Worm (Caenorhabditis elegans): ENCODE measurements around the gene Y25C1A.2.

DNA sequence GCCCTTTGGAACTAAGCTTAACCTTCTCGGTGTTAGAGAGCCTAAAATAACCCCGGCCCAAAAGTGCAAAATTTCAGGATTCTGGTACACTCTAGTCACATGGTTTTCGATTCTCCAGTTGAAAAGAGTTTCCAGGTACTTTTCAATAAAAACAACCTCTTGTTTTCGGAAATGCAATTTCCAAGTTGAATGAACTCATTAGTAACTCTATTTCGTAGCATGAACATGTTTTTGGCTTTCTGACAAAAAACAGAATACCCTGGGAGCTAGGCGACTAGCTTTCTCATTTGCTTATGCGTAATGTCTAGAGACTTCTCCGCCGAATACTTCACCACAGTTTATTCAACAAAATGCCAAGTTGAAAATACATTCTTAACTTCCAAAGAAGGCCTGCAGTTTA lies 10.8 kb downstream of the Y25C1A.2 start, which contains the start of gene srh-71:
- TF ChIP-seq ref-1 (GFP tag; conservative IDR thresholded peaks at IDR 0.05) (no peak), T22C8.4 (GFP tag; IDR thresholded peaks at IDR 0.05) (no peak)

Measured in whole organism, midembryonic.